Fruit fly (Drosophila melanogaster) whole organism, adult: ENCODE measurements around the gene CG4218.
A peak's percentile ranks its signal among the peaks of the same experiment; 100 is the strongest.

Experiments
- CG11617 ChIP-seq: fragments of 200-800 bp; sonication (Bioruptor generic); optimal IDR thresholded peaks from 2 replicates; lab custom pipeline; 2017; ENCODE audit warnings: mild to moderate bottlenecking, missing biosample characterization, missing genetic modification reagents, missing genetic modification characterization
- CG12768 ChIP-seq: fragments of 200-800 bp; sonication (Bioruptor generic); optimal IDR thresholded peaks from 2 replicates; lab custom pipeline; 2017; ENCODE audit warnings: missing biosample characterization, missing genetic modification characterization, mild to moderate bottlenecking, moderate library complexity, missing genetic modification reagents
- CG14711 ChIP-seq: fragments of 200-800 bp; sonication (Bioruptor generic); optimal IDR thresholded peaks from 2 replicates; lab custom pipeline; 2018; ENCODE audit warnings: missing biosample characterization, mild to moderate bottlenecking, missing genetic modification characterization, moderate library complexity
- CG1620 ChIP-seq: fragments of 200-800 bp; sonication (Bioruptor generic); optimal IDR thresholded peaks from 2 replicates; lab custom pipeline; 2016; ENCODE audit warnings: missing biosample characterization, missing genetic modification characterization
- CG33017 ChIP-seq: fragments of 200-800 bp; sonication (Bioruptor generic); optimal IDR thresholded peaks from 2 replicates; lab custom pipeline; 2018; ENCODE audit warnings: missing biosample characterization, mild to moderate bottlenecking, missing genetic modification characterization, moderate library complexity
- CG5204 ChIP-seq: fragments of 200-800 bp; sonication (Bioruptor generic); optimal IDR thresholded peaks from 2 replicates; lab custom pipeline; 2016; ENCODE audit warnings: missing biosample characterization, missing genetic modification characterization
- CG7045 ChIP-seq: fragments of 200-800 bp; sonication (Bioruptor generic); optimal IDR thresholded peaks from 2 replicates; lab custom pipeline; 2017; ENCODE audit warnings: missing biosample characterization, mild to moderate bottlenecking, missing genetic modification characterization
- CG7101 ChIP-seq: fragments of 200-800 bp; sonication (Bioruptor generic); optimal IDR thresholded peaks from 2 replicates; lab custom pipeline; 2018; ENCODE audit warnings: missing biosample characterization, mild to moderate bottlenecking, missing genetic modification characterization, moderate library complexity
- Clk ChIP-seq: fragments of 200-800 bp; sonication (Bioruptor generic); optimal IDR thresholded peaks from 2 replicates; lab custom pipeline; 2017; ENCODE audit warnings: missing biosample characterization, missing genetic modification characterization
- Crg-1 ChIP-seq: fragments of 200-800 bp; sonication (Bioruptor generic); optimal IDR thresholded peaks from 2 replicates; lab custom pipeline; 2016; ENCODE audit warnings: missing biosample characterization, missing genetic modification characterization
- Hr96 ChIP-seq: fragments of 200-800 bp; sonication (Bioruptor generic); optimal IDR thresholded peaks from 2 replicates; lab custom pipeline; 2016; ENCODE audit warnings: missing biosample characterization, missing genetic modification characterization
- Mnt ChIP-seq: fragments of 200-800 bp; sonication (Bioruptor generic); optimal IDR thresholded peaks from 2 replicates; lab custom pipeline; 2016; ENCODE audit warnings: missing biosample characterization, mild to moderate bottlenecking, missing genetic modification characterization
- bab1 ChIP-seq: fragments of 200-800 bp; sonication (Bioruptor generic); optimal IDR thresholded peaks from 3 replicates; lab custom pipeline; 2019; ENCODE audit warnings: missing biosample characterization, mild to moderate bottlenecking, missing genetic modification characterization, moderate library complexity
- cic ChIP-seq: fragments of 200-800 bp; sonication (Bioruptor generic); optimal IDR thresholded peaks from 2 replicates; lab custom pipeline; 2017; ENCODE audit warnings: missing biosample characterization, mild to moderate bottlenecking, missing genetic modification characterization, moderate library complexity
- cnc ChIP-seq, 2 experiments: fragments of >200 bp; optimal IDR thresholded peaks; 2 replicates each; lab custom pipeline; 2017
- kay ChIP-seq: fragments of 200-800 bp; sonication (Bioruptor generic); peaks from one replicate; lab custom pipeline; 2016; ENCODE audit warnings: missing biosample characterization, missing genetic modification characterization, borderline replicate concordance
- ovo ChIP-seq: fragments of 200-800 bp; sonication (Bioruptor generic); optimal IDR thresholded peaks from 2 replicates; lab custom pipeline; 2016; ENCODE audit warnings: missing biosample characterization, missing genetic modification characterization
- pad ChIP-seq: fragments of 200-800 bp; sonication (Bioruptor generic); optimal IDR thresholded peaks from 3 replicates; lab custom pipeline; 2017; ENCODE audit warnings: missing biosample characterization, missing genetic modification characterization, mild to moderate bottlenecking, moderate library complexity, missing genetic modification reagents
- tj ChIP-seq: fragments of 200-800 bp; sonication (Bioruptor generic); optimal IDR thresholded peaks from 3 replicates; lab custom pipeline; 2017; ENCODE audit warnings: missing biosample characterization, mild to moderate bottlenecking, missing genetic modification characterization, moderate library complexity
- toe ChIP-seq: fragments of 200-800 bp; sonication (Bioruptor generic); optimal IDR thresholded peaks from 2 replicates; lab custom pipeline; 2016; ENCODE audit warnings: missing biosample characterization, missing genetic modification characterization

CG4218 gene

dm6 chr2L:14506011-14506565 is 42.8 kb downstream of the CG4218 start:
- peak; percentile 79 for TF ChIP-seq kay
- no peak for TF ChIP-seq toe

dm6 chr2L:14505004-14505835 is 43.7 kb downstream of the CG4218 start:
- TF ChIP-seq pad (GFP tag; lab: Kevin White, UChicago) (peak; percentile 62), CG5204 (GFP tag; lab: Kevin White, UChicago) (peak; percentile 30), cnc (optimal IDR thresholded peaks at IDR 0.05; lab: Kevin White, UChicago) (no peak), CG11617 (peak; percentile 76), cic (GFP tag; lab: Kevin White, UChicago) (peak; percentile 58), CG12768 (peak; percentile 86), CG7045 (GFP tag; lab: Kevin White, UChicago) (peak; percentile 81), CG33017 (tag; lab: Kevin White, UChicago) (peak; percentile 48), bab1 (GFP tag; lab: Kevin White, UChicago) (no peak), CG7101 (peak; percentile 84), Hr96 (GFP tag; lab: Kevin White, UChicago) (peak; percentile 47), toe (peak; percentile 60), Mnt (peak; percentile 61), kay (peak; percentile 87), CG1620 (GFP tag; lab: Kevin White, UChicago) (peak; percentile 74), ovo (peak; percentile 59), tj (peak; percentile 5), CG14711 (tag; lab: Kevin White, UChicago) (peak; percentile 59), Crg-1 (GFP tag; lab: Kevin White, UChicago) (peak; percentile 92), Clk (peak; percentile 48)

- TF ChIP-seq CG12768 (no peak), CG7101 (no peak), CG5204 (GFP tag; lab: Kevin White, UChicago) (no peak)
Measured at dm6 chr2L:14503584-14503983, 45.3 kb downstream of the CG4218 start.

- peak; percentile 93 for TF ChIP-seq tj
- TF ChIP-seq cnc (optimal IDR thresholded peaks at IDR 0.05; lab: Kevin White, UChicago), result no peak
- peak; percentile 22 for TF ChIP-seq CG14711 (tag; lab: Kevin White, UChicago)
- TF ChIP-seq Hr96 (GFP tag; lab: Kevin White, UChicago), result no peak
- no peak for TF ChIP-seq CG5204 (GFP tag; lab: Kevin White, UChicago)
- no peak for TF ChIP-seq CG33017 (tag; lab: Kevin White, UChicago)
- no peak for TF ChIP-seq CG7045 (GFP tag; lab: Kevin White, UChicago)
- TF ChIP-seq CG11617, result no peak
Measured at dm6 chr2L:14502578-14503426, 46.1 kb downstream of the CG4218 start.

dm6 chr2L:14501132-14501954 is 47.6 kb downstream of the CG4218 start:
- TF ChIP-seq pad (GFP tag; lab: Kevin White, UChicago) (peak; percentile 5), bab1 (GFP tag; lab: Kevin White, UChicago) (no peak), CG7045 (GFP tag; lab: Kevin White, UChicago) (peak; percentile 64), Crg-1 (GFP tag; lab: Kevin White, UChicago) (peak; percentile 51), kay (no peak), toe (peak; percentile 3), cnc (optimal IDR thresholded peaks at IDR 0.05; lab: Kevin White, UChicago) (no peak), Hr96 (GFP tag; lab: Kevin White, UChicago) (no peak), Clk (no peak), CG7101 (peak; percentile 21), CG5204 (GFP tag; lab: Kevin White, UChicago) (no peak), CG12768 (peak; percentile 40), CG14711 (tag; lab: Kevin White, UChicago) (peak; percentile 23), CG11617 (peak; percentile 27)

- TF ChIP-seq CG5204 (GFP tag; lab: Kevin White, UChicago), result no peak
- no peak for TF ChIP-seq cic (GFP tag; lab: Kevin White, UChicago)
- no peak for TF ChIP-seq CG11617
- TF ChIP-seq CG7101, result no peak
- TF ChIP-seq bab1 (GFP tag; lab: Kevin White, UChicago), result no peak
- no peak for TF ChIP-seq CG7045 (GFP tag; lab: Kevin White, UChicago)
- TF ChIP-seq tj, result no peak
- TF ChIP-seq CG33017 (tag; lab: Kevin White, UChicago), result no peak
- TF ChIP-seq toe, result no peak
- no peak for TF ChIP-seq Mnt
- TF ChIP-seq Crg-1 (GFP tag; lab: Kevin White, UChicago), result no peak
Measured at dm6 chr2L:14500383-14500782, 48.5 kb downstream of the CG4218 start.
